Worm (Caenorhabditis elegans) whole organism, L3 larva: ENCODE results near the gene C07D10.6.
A peak's percentile ranks its signal among the peaks of the same experiment; 100 is the strongest.

Experiments
- ama-1 ChIP-seq: fragments of 150-350 bp; optimal IDR thresholded peaks from 2 replicates; lab custom pipeline; 2018
- ceh-16 ChIP-seq: sonication (generic microtip); optimal IDR thresholded peaks from 2 replicates; lab custom pipeline; 2017; ENCODE audit warnings: missing biosample characterization, missing genetic modification characterization
- egl-27 ChIP-seq: sonication (generic microtip); optimal IDR thresholded peaks from 4 replicates; lab custom pipeline; 2017; ENCODE audit warnings: missing biosample characterization, missing genetic modification reagents, missing genetic modification characterization
- elt-1 ChIP-seq: fragments of 150-350 bp; optimal IDR thresholded peaks from 2 replicates; lab custom pipeline; 2014; ENCODE audit warnings: missing biosample characterization, missing genetic modification characterization
- elt-2 ChIP-seq: sonication (generic microtip); optimal IDR thresholded peaks from 2 replicates; lab custom pipeline; 2016; ENCODE audit warnings: missing genetic modification reagents, mild to moderate bottlenecking, missing genetic modification characterization, missing compliant biosample characterization
- elt-3 ChIP-seq, 3 experiments: fragments of 150-350 bp in 1 of 3; sonication (generic microtip) in 2 of 3; optimal IDR thresholded peaks; 2 replicates in 2 of 3; 4 replicates in 1 of 3; lab custom pipeline; 2014 to 2017; ENCODE audit warnings: missing biosample characterization in 3 of 3, missing genetic modification characterization in 3 of 3
- fkh-10 ChIP-seq: sonication (generic microtip); optimal IDR thresholded peaks from 2 replicates; lab custom pipeline; 2017; ENCODE audit warnings: missing biosample characterization, missing genetic modification reagents, missing genetic modification characterization
- nhr-11 ChIP-seq: fragments of 150-350 bp; optimal IDR thresholded peaks from 2 replicates; lab custom pipeline; 2014; ENCODE audit warnings: missing biosample characterization, missing genetic modification characterization
- nhr-12 ChIP-seq: fragments of 150-350 bp; optimal IDR thresholded peaks from 2 replicates; lab custom pipeline; 2014; ENCODE audit warnings: missing biosample characterization, missing genetic modification characterization
- nhr-237 ChIP-seq: fragments of 150-350 bp; optimal IDR thresholded peaks from 2 replicates; lab custom pipeline; 2014; ENCODE audit warnings: missing biosample characterization, missing genetic modification characterization
- pha-4 ChIP-seq: fragments of 150-350 bp; optimal IDR thresholded peaks from 2 replicates; lab custom pipeline; 2014; ENCODE audit warnings: missing biosample characterization, missing genetic modification reagents, missing genetic modification characterization
- unc-39 ChIP-seq: sonication (generic microtip); optimal IDR thresholded peaks from 4 replicates; lab custom pipeline; 2017; ENCODE audit warnings: missing biosample characterization, missing genetic modification characterization

DNA sequence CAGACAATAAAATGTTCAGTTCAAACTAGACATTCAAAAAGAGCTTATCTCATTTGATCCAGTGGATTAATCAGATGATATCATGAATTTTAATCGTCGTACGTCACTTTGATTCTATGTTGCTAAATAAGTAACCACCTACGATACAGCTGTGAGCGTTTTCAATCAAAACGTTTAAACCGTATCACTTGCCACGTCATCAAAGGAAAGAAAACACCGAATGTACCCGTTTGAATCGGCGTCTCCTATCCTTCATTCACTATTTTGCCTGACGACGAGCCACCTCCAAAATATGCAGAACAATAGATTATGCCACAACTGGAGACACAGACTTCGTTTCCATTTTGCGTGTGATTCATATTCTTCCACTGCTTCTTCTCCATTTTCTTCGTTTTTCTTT lies 33.3 kb upstream of the C07D10.6 start:
- TF ChIP-seq egl-27 (no peak), unc-39 (tag; lab: Kevin White, UChicago) (no peak), pha-4 (tag; lab: Kevin White, UChicago) (no peak), nhr-11 (tag; lab: Kevin White, UChicago) (no peak), nhr-237 (tag; lab: Kevin White, UChicago) (no peak), ceh-16 (tag; lab: Kevin White, UChicago) (no peak), elt-2 (tag; lab: Kevin White, UChicago) (no peak), ama-1 (lab: Kevin White, UChicago) (peak; percentile 84), nhr-12 (tag; lab: Kevin White, UChicago) (no peak), elt-3 (tag; optimal IDR thresholded peaks at IDR 0.05; lab: Kevin White, UChicago) (no peak), fkh-10 (GFP tag; lab: Kevin White, UChicago) (no peak), elt-1 (tag; lab: Kevin White, UChicago) (no peak)
